Fruit fly (Drosophila melanogaster): Measurements from ENCODE around the gene gdrd.
A peak's percentile ranks its signal among the peaks of the same experiment; 100 is the strongest.

Gene gdrd

DNA sequence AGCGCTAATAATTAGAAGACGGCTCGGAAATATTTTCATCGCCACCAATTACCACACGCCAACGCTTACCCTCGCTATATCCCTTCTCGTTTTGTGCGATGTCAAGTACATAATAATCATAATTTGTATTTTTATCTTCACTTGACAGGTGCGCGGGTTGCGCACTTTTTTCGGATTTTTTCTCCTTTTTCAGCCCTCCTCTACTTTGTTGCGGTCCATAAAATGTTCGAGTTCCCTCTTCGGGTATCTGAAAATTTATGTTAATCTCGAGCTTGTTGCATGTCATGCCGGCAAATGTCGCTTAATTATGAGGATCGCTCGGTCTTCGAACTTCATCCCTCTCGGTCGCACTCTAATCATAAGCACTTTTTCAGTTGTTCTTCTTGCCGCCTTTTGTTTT lies 46.0 kb upstream of the gdrd start (continued):
- TF ChIP-seq nerfin-2 (GFP tag; IDR thresholded peaks at IDR 0.05; ENCODE audit: partially characterized antibody) (no peak), trh (GFP tag; optimal IDR thresholded peaks at IDR 0.05) (no peak), bsh (GFP tag; optimal IDR thresholded peaks at IDR 0.05) (no peak), zfh1 (GFP tag; IDR thresholded peaks at IDR 0.05) (no peak), E2f1 (GFP tag; IDR thresholded peaks at IDR 0.05) (no peak), cg (GFP tag; optimal IDR thresholded peaks at IDR 0.05) (no peak), CG6689 (GFP tag; IDR thresholded peaks at IDR 0.05) (no peak), ssp (GFP tag; IDR thresholded peaks at IDR 0.05) (no peak), sens (GFP tag) (peak; percentile 69), CG9932 (GFP tag; IDR thresholded peaks at IDR 0.05) (no peak), CG17568 (GFP tag; optimal IDR thresholded peaks at IDR 0.05) (no peak)

dm6 chr3L:14645934-14646333 lies 45.2 kb upstream of the gdrd start:
- no peak for TF ChIP-seq gsb-n (tag; optimal IDR thresholded peaks at IDR 0.05)
- peak in 1 of 2 experiments; percentile 28 for TF ChIP-seq Pdp1 (GFP tag; optimal IDR thresholded peaks at IDR 0.05)
- no peak for TF ChIP-seq knrl (GFP tag; IDR thresholded peaks at IDR 0.05; ENCODE audit: partially characterized antibody)
- TF ChIP-seq ci (GFP tag; IDR thresholded peaks at IDR 0.05), result 0 out of 3 replicates have a peak, but pooled peaks have one; percentile 16

DNA sequence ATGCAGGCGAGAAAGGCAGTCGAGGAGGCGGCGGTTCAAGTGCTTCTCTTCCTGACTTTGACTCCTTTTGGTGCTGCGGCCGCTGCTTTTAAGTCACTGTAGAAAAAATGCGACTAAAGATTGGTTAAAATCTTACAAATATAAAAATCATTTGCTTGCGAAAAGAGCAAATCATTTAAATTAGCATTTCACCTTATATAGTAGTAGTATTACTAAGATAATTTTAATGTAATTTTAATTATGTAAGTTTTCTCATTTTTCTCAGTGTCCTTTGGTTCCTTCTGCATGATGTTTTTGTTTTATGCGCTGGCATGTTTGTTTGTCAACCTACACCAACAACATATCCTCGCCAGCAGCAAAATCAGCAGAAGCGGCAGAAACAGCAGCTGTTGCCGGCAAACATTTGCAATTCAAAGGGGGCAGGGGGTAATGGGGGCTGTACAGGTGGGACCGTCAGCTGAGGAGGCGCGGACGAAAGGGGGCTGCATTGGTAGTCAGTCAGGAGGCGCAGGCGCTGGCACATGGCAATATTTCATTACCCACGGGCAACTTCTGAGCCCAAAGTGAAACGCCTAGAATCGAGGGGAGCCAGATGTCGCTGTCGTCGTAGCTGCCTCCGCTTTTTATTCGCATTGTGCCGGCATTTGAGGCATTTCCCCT lies 43.8 kb upstream of the gdrd start:
- TF ChIP-seq bsh (GFP tag; optimal IDR thresholded peaks at IDR 0.05), result peak in 1 of 2 experiments; percentile 57
- peak; percentile 13 for TF ChIP-seq Med (GFP tag)
- TF ChIP-seq nom (GFP tag; optimal IDR thresholded peaks at IDR 0.05), result peak; percentile 49
- peak; percentile 13 for TF ChIP-seq ewg (GFP tag; optimal IDR thresholded peaks at IDR 0.05)
- TF ChIP-seq CG2712 (tag; optimal IDR thresholded peaks at IDR 0.05), result peak; percentile 4
- TF ChIP-seq crol (GFP tag; IDR thresholded peaks at IDR 0.05), result peak; percentile 57; the same call in 1 of the 2 replicates
- TF ChIP-seq gem (tag; optimal IDR thresholded peaks at IDR 0.05), result peak; percentile 17
- no peak for TF ChIP-seq Ravus (GFP tag; IDR thresholded peaks at IDR 0.05)
- TF ChIP-seq corto (GFP tag; optimal IDR thresholded peaks at IDR 0.05), result peak; percentile 32
- TF ChIP-seq scrt (GFP tag; optimal IDR thresholded peaks at IDR 0.05), result no peak
- TF ChIP-seq CG4360 (GFP tag; IDR thresholded peaks at IDR 0.05), result 0 out of 2 replicates have a peak, but pooled peaks have one; percentile 11
- no peak for TF ChIP-seq Lhr (GFP tag; optimal IDR thresholded peaks at IDR 0.05)
- TF ChIP-seq dmrt11E (tag; optimal IDR thresholded peaks at IDR 0.05), result peak; percentile 18
- peak; percentile 73 for TF ChIP-seq lbe (GFP tag; optimal IDR thresholded peaks at IDR 0.05)
- TF ChIP-seq lola (GFP tag; optimal IDR thresholded peaks at IDR 0.05), result no peak
- TF ChIP-seq Drgx (GFP tag; IDR thresholded peaks at IDR 0.05), result peak; percentile 72
- TF ChIP-seq prd (optimal IDR thresholded peaks at IDR 0.05), result no peak
- TF ChIP-seq prd (GFP tag; IDR thresholded peaks at IDR 0.05), result 0 out of 3 replicates have a peak, but pooled peaks have one; percentile 22
- TF ChIP-seq Ets65A (GFP tag), result peak; percentile 57

- no peak for TF ChIP-seq Lhr (GFP tag; optimal IDR thresholded peaks at IDR 0.05)
- no peak for TF ChIP-seq CG18476 (GFP tag; optimal IDR thresholded peaks at IDR 0.05)
- peak; percentile 55 for TF ChIP-seq crol (GFP tag; IDR thresholded peaks at IDR 0.05)
- no peak for TF ChIP-seq CG8478 (optimal IDR thresholded peaks at IDR 0.05)
- TF ChIP-seq eve (GFP tag; optimal IDR thresholded peaks at IDR 0.05), result peak in 1 of 2 experiments; percentile 29
- TF ChIP-seq bsh (GFP tag; optimal IDR thresholded peaks at IDR 0.05), result peak in 1 of 2 experiments; percentile 47
- TF ChIP-seq CG11696 (GFP tag; IDR thresholded peaks at IDR 0.05), result peak; percentile 70
Measured at dm6 chr3L:14648922-14649321, 42.2 kb upstream of the gdrd start.
